Worm (Caenorhabditis elegans): ENCODE results near the gene btf-1.

btf-1 gene

ce11 chrII:13248886-13249285 is 48.9 kb downstream of the btf-1 start, which contains the start of gene F15D4.6:
Gene F15D4.6 (plus strand): TSS chrII:13249186.
- TF ChIP-seq unc-62 (GFP tag; optimal IDR thresholded peaks at IDR 0.05), result no peak

ce11 chrII:13255291-13255690 is 55.3 kb downstream of the btf-1 start:
- no peak for TF ChIP-seq unc-62 (GFP tag; optimal IDR thresholded peaks at IDR 0.05)

- no peak for TF ChIP-seq unc-62 (GFP tag; optimal IDR thresholded peaks at IDR 0.05)
Measured at ce11 chrII:13260540-13260939, 60.6 kb downstream of the btf-1 start.
